Fruit fly (Drosophila melanogaster): Measurements from ENCODE around the gene Edc3.

Gene Edc3

DNA sequence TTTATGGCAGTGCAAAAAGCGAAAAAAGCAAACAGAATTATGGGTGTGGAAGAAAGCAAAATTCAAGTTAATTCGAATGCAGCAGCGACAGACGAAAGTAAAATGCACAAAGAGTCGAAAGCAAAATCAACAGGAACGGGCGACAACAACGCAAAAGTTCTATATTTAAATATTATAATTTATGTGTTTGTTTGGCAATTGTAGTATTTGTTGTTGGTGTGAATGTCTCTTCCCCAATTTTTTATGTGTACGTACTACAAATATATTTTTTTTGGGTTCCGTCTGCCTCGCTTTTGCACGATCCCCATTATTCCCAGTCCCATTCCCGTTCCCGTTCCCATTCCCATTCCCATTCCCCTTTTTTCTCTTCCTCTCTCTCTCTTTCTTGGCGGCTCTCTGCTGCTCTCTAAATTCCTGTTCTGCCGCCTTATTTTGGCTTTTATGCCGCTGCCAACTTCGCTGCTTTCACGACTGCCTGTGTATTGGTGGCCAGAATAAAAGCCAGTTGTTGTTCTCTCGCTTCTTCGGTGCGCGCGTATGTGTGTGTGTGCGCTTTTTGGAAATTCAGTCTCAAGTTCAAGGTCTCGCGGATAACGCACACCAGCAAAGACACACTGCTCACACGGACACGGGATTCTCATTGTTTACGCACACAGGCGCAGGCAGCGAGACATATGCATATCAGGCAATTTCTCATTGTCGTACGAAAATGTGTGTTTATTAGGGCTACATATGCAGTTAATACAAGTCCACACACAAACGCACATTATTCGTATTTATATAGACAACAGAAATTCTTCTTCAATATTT, 40.3 kb upstream of the Edc3 start:
- TF ChIP-seq psq (GFP tag; optimal IDR thresholded peaks at IDR 0.05), result peak; percentile 95
- TF ChIP-seq Dfd (GFP tag; optimal IDR thresholded peaks at IDR 0.05), result no peak
- TF ChIP-seq ey (GFP tag; optimal IDR thresholded peaks at IDR 0.05), result peak; percentile 2
- TF ChIP-seq N (GFP tag; optimal IDR thresholded peaks at IDR 0.05), result peak; percentile 46
- peak; percentile 82 for TF ChIP-seq fru (GFP tag; optimal IDR thresholded peaks at IDR 0.05)
- TF ChIP-seq sv (GFP tag; optimal IDR thresholded peaks at IDR 0.05), result no peak
- TF ChIP-seq sage (GFP tag; optimal IDR thresholded peaks at IDR 0.05), result peak; percentile 30
- no peak for TF ChIP-seq Myc (optimal IDR thresholded peaks at IDR 0.05)
- peak; percentile 94 for TF ChIP-seq Dif (GFP tag; optimal IDR thresholded peaks at IDR 0.05; ENCODE audit: partially characterized antibody)
- TF ChIP-seq CG9705 (GFP tag; optimal IDR thresholded peaks at IDR 0.05), result no peak
- peak; percentile 34 for TF ChIP-seq Hnf4 (GFP tag; optimal IDR thresholded peaks at IDR 0.05)
- peak in 1 of 2 experiments; percentile 20 for TF ChIP-seq foxo (GFP tag; optimal IDR thresholded peaks at IDR 0.05)
- TF ChIP-seq GATAd (GFP tag; optimal IDR thresholded peaks at IDR 0.05), result no peak
- TF ChIP-seq dl (GFP tag; optimal IDR thresholded peaks at IDR 0.05; ENCODE audit: insufficient read depth in 1 of 2, partially characterized antibody in 2 of 2), result peak; percentile 93 to 94
- peak; percentile 42 for TF ChIP-seq tai (GFP tag; optimal IDR thresholded peaks at IDR 0.05)
- TF ChIP-seq dsf (GFP tag; optimal IDR thresholded peaks at IDR 0.05; ENCODE audit: borderline replicate concordance), result peak; percentile 29
- peak; percentile 56 for TF ChIP-seq br (GFP tag; optimal IDR thresholded peaks at IDR 0.05)
- TF ChIP-seq HLH106 (tag; optimal IDR thresholded peaks at IDR 0.05), result peak; percentile 17
- TF ChIP-seq dmrt93B (GFP tag; optimal IDR thresholded peaks at IDR 0.05), result no peak
- TF ChIP-seq Hr78 (GFP tag; optimal IDR thresholded peaks at IDR 0.05), result peak; percentile 42
- peak; percentile 37 for TF ChIP-seq CG32264 (GFP tag; optimal IDR thresholded peaks at IDR 0.05)
- TF ChIP-seq jim (GFP tag; optimal IDR thresholded peaks at IDR 0.05), result peak; percentile 24
- no peak for TF ChIP-seq usp (GFP tag; optimal IDR thresholded peaks at IDR 0.05)
- TF ChIP-seq CrebA (GFP tag; optimal IDR thresholded peaks at IDR 0.05; ENCODE audit: borderline replicate concordance), result peak; percentile 75
- peak; percentile 62 for TF ChIP-seq Jra (GFP tag; optimal IDR thresholded peaks at IDR 0.05)
- TF ChIP-seq lola (GFP tag; optimal IDR thresholded peaks at IDR 0.05), result no peak
- peak; percentile 76 for TF ChIP-seq h (GFP tag; optimal IDR thresholded peaks at IDR 0.05)
- TF ChIP-seq rgr (GFP tag; optimal IDR thresholded peaks at IDR 0.05), result peak; percentile 31
- peak; percentile 75 for TF ChIP-seq brk (GFP tag; optimal IDR thresholded peaks at IDR 0.05)
- TF ChIP-seq pan (optimal IDR thresholded peaks at IDR 0.05), result no peak
- peak; percentile 85 for TF ChIP-seq Vsx2 (GFP tag; optimal IDR thresholded peaks at IDR 0.05; ENCODE audit: partially characterized antibody)
- peak; percentile 43 for TF ChIP-seq Hr83 (GFP tag; optimal IDR thresholded peaks at IDR 0.05; ENCODE audit: poor library complexity, severe bottlenecking)
- TF ChIP-seq Abd-B (GFP tag; optimal IDR thresholded peaks at IDR 0.05), result no peak
- TF ChIP-seq OdsH (GFP tag; optimal IDR thresholded peaks at IDR 0.05), result peak; percentile 13
- no peak for TF ChIP-seq Mio (GFP tag; optimal IDR thresholded peaks at IDR 0.05)
- TF ChIP-seq Rel (GFP tag; optimal IDR thresholded peaks at IDR 0.05), result peak; percentile 48
- no peak for TF ChIP-seq Rel (tag; optimal IDR thresholded peaks at IDR 0.05)
- peak; percentile 4 for TF ChIP-seq Sp1 (GFP tag; optimal IDR thresholded peaks at IDR 0.05)
- peak; percentile 25 for TF ChIP-seq woc (GFP tag; optimal IDR thresholded peaks at IDR 0.05)

DNA sequence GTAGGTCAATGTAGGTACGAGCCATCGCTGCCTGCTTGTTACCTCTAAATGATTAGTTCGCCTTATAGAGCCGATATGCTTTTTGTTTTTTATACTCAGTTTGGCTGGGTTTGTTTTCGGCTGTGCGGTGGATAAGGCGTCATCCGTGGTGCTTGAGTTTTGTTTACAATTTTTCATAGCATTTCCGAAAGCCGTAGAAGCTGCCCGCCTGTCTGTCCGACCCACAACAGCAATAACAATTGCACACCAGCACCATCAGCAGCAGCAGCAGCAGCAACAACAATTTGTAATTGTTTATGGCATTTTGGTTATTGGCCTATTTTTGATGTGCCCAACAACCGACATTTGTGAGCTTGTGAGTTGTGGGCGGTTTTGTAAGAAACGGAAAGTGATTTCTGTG, 39.0 kb upstream of the Edc3 start:
- peak; percentile 3 for TF ChIP-seq Dfd (GFP tag; optimal IDR thresholded peaks at IDR 0.05)
- no peak for TF ChIP-seq CG32264 (GFP tag; optimal IDR thresholded peaks at IDR 0.05)

Measured in whole organism, wandering third instar larva.